Worm (Caenorhabditis elegans) whole organism, L1 larva: Measurements from ENCODE around the gene F48G7.8.
A peak's percentile ranks its signal among the peaks of the same experiment; 100 is the strongest.

ENCODE experiments used
- ama-1 ChIP-seq: fragments of 150-350 bp; optimal IDR thresholded peaks from 2 replicates; lab custom pipeline; 2014
- ceh-90 ChIP-seq: sonication (generic microtip); optimal IDR thresholded peaks from 2 replicates; lab custom pipeline; 2016; ENCODE audit warnings: missing genetic modification characterization, missing compliant biosample characterization
- ces-1 ChIP-seq: fragments of 150-350 bp; optimal IDR thresholded peaks from 2 replicates; lab custom pipeline; 2014; ENCODE audit warnings: missing biosample characterization, missing genetic modification reagents, missing genetic modification characterization
- efl-1 ChIP-seq, 4 experiments: fragments of 150-350 bp; optimal IDR thresholded peaks in 3 of 4; peaks in 1 of 4; 1 replicate in 1 of 4; 2 replicates in 3 of 4; lab custom pipeline; 2014; ENCODE audit warnings: missing biosample characterization in 2 of 4, missing genetic modification characterization in 2 of 4, missing genetic modification reagents in 2 of 4
- egl-27 ChIP-seq, 2 experiments: fragments of 150-350 bp in 1 of 2; sonication (generic microtip); optimal IDR thresholded peaks; 3 replicates each; lab custom pipeline; 2017 to 2018; ENCODE audit warnings: missing biosample characterization in 2 of 2, missing genetic modification characterization in 2 of 2, missing genetic modification reagents in 2 of 2
- lin-13 ChIP-seq: fragments of 150-350 bp; optimal IDR thresholded peaks from 2 replicates; lab custom pipeline; 2014; ENCODE audit warnings: missing biosample characterization, missing genetic modification reagents, missing genetic modification characterization
- lsy-2 ChIP-seq, 2 experiments: fragments of 150-350 bp; optimal IDR thresholded peaks; 2 replicates each; lab custom pipeline; 2014; ENCODE audit warnings: missing biosample characterization in 2 of 2, missing genetic modification characterization in 2 of 2
- nhr-47 ChIP-seq: sonication (generic microtip); optimal IDR thresholded peaks from 2 replicates; lab custom pipeline; 2016; ENCODE audit warnings: mild to moderate bottlenecking, missing genetic modification characterization, moderate library complexity, missing compliant biosample characterization
- nhr-77 ChIP-seq: fragments of 150-350 bp; optimal IDR thresholded peaks from 2 replicates; lab custom pipeline; 2014; ENCODE audit warnings: missing biosample characterization, missing genetic modification characterization
- sptf-1 ChIP-seq: fragments of 150-350 bp; optimal IDR thresholded peaks from 2 replicates; lab custom pipeline; 2014; ENCODE audit warnings: missing biosample characterization, missing genetic modification characterization
- ztf-11 ChIP-seq, 2 experiments: sonication (generic microtip); optimal IDR thresholded peaks; 2 replicates each; lab custom pipeline; 2016 to 2017; ENCODE audit warnings: missing genetic modification characterization in 2 of 2, missing biosample characterization in 1 of 2, missing compliant biosample characterization in 1 of 2

DNA sequence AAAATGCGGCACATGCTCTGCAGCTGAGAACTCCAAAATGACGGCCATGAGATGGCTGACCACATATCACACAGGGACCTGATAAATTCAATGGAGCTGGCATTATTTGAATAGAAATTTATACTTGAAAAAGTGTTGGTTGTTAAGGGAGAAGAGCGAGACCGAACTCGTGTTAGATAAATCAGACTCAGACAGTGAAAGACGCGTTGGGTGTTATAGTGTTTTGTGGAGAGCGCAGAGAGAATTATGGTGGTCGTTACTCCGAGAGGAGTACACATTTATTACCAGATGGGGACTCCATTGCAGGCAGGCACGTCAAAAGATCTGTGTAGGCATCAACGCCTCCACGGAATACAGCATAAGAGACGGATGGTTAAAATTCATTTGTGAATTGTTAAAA lies 15.3 kb upstream of the F48G7.8 start, which contains the start of gene nhr-190:
- TF ChIP-seq lin-13 (GFP tag; lab: Kevin White, UChicago): no peak
- no peak for TF ChIP-seq ztf-11 (tag; optimal IDR thresholded peaks at IDR 0.05; lab: Kevin White, UChicago)
- TF ChIP-seq egl-27 (tag; optimal IDR thresholded peaks at IDR 0.05; lab: Kevin White, UChicago): no peak
- no peak for TF ChIP-seq nhr-47 (tag; lab: Kevin White, UChicago)
- TF ChIP-seq ces-1 (GFP tag; lab: Kevin White, UChicago): no peak
- TF ChIP-seq ama-1 (lab: Kevin White, UChicago): no peak
- no peak for TF ChIP-seq sptf-1
- no peak for TF ChIP-seq lsy-2 (tag; optimal IDR thresholded peaks at IDR 0.05; lab: Kevin White, UChicago)
- TF ChIP-seq nhr-77 (tag; lab: Kevin White, UChicago): no peak
- TF ChIP-seq efl-1 (optimal IDR thresholded peaks at IDR 0.05; lab: Kevin White, UChicago): peak; percentile 31 to 47
- no peak for TF ChIP-seq efl-1 (GFP tag; optimal IDR thresholded peaks at IDR 0.05 in 1 of 2; lab: Kevin White, UChicago)
- TF ChIP-seq ceh-90: no peak
